Fruit fly (Drosophila melanogaster): Measurements from ENCODE around the gene BI-1.

The BI-1 gene

dm6 chr3L:8308891-8309352 lies at the start of gene BI-1 (continued):
- TF ChIP-seq MTF-1 (GFP tag; optimal IDR thresholded peaks at IDR 0.05; ENCODE audit: borderline replicate concordance) (no peak), HmgZ (tag; optimal IDR thresholded peaks at IDR 0.05) (peak; percentile 73), Dek (tag; optimal IDR thresholded peaks at IDR 0.05) (peak; percentile 69), CG17328 (GFP tag; IDR thresholded peaks at IDR 0.05) (peak; percentile 29; the same call in 1 of the 2 replicates), gem (tag; optimal IDR thresholded peaks at IDR 0.05) (peak; percentile 75), p53 (GFP tag; optimal IDR thresholded peaks at IDR 0.05) (no peak), CG4820 (GFP tag; optimal IDR thresholded peaks at IDR 0.05) (peak; percentile 66), CG31224 (GFP tag; IDR thresholded peaks at IDR 0.05) (no peak), onecut (GFP tag; IDR thresholded peaks at IDR 0.05) (no peak; the same call in 1 of the 2 replicates), CG4328 (GFP tag; optimal IDR thresholded peaks at IDR 0.05) (peak; percentile 67), nerfin-2 (GFP tag; IDR thresholded peaks at IDR 0.05; ENCODE audit: partially characterized antibody) (no peak), CG18599 (GFP tag; optimal IDR thresholded peaks at IDR 0.05) (peak; percentile 81), CG7786 (GFP tag; optimal IDR thresholded peaks at IDR 0.05) (no peak), CG14965 (GFP tag; optimal IDR thresholded peaks at IDR 0.05; ENCODE audit: borderline replicate concordance) (no peak), CG2199 (GFP tag; IDR thresholded peaks at IDR 0.05) (no peak), Rx (GFP tag; IDR thresholded peaks at IDR 0.05) (0 out of 2 replicates have a peak, but pooled peaks have one; percentile 3), Fer2 (tag; optimal IDR thresholded peaks at IDR 0.05) (peak; percentile 60), CTCF (GFP tag; optimal IDR thresholded peaks at IDR 0.05) (peak; percentile 22), crc (GFP tag; optimal IDR thresholded peaks at IDR 0.05) (no peak), CG9609 (GFP tag; optimal IDR thresholded peaks at IDR 0.05) (no peak), Max (GFP tag; optimal IDR thresholded peaks at IDR 0.05) (peak; percentile 83), bcd (GFP tag; optimal IDR thresholded peaks at IDR 0.05) (peak; percentile 74), CG12155 (GFP tag; optimal IDR thresholded peaks at IDR 0.05) (peak; percentile 58), Six4 (GFP tag; optimal IDR thresholded peaks at IDR 0.05) (no peak), trem (tag; optimal IDR thresholded peaks at IDR 0.05) (peak; percentile 42), CG1603 (tag; optimal IDR thresholded peaks at IDR 0.05) (no peak), CG13296 (GFP tag; optimal IDR thresholded peaks at IDR 0.05) (no peak), Ravus (GFP tag; IDR thresholded peaks at IDR 0.05) (no peak), gt (GFP tag; IDR thresholded peaks at IDR 0.05) (no peak), stwl (tag; optimal IDR thresholded peaks at IDR 0.05) (peak; percentile 76), sens (GFP tag) (peak; percentile 89), hth (optimal IDR thresholded peaks at IDR 0.05) (no peak), CG12769 (tag; optimal IDR thresholded peaks at IDR 0.05) (no peak), CG7987 (GFP tag; optimal IDR thresholded peaks at IDR 0.05) (peak; percentile 7), MESR4 (GFP tag; optimal IDR thresholded peaks at IDR 0.05) (no peak), CG6175 (GFP tag; IDR thresholded peaks at IDR 0.05) (0 out of 3 replicates have a peak, but pooled peaks have one; percentile 7), Pdp1 (GFP tag; optimal IDR thresholded peaks at IDR 0.05) (peak; percentile 38 to 60), unpg (GFP tag; optimal IDR thresholded peaks at IDR 0.05) (peak; percentile 56), PHDP (tag; optimal IDR thresholded peaks at IDR 0.05) (peak; percentile 57), CG4854 (GFP tag; optimal IDR thresholded peaks at IDR 0.05) (peak; percentile 13), CG8290 (GFP tag; optimal IDR thresholded peaks at IDR 0.05) (peak; percentile 55), CG8290 (tag; optimal IDR thresholded peaks at IDR 0.05) (no peak), crp (GFP tag; optimal IDR thresholded peaks at IDR 0.05) (peak; percentile 2 to 83), Abd-B (GFP tag; optimal IDR thresholded peaks at IDR 0.05) (no peak), yki (optimal IDR thresholded peaks at IDR 0.05) (no peak), CG30020 (tag; optimal IDR thresholded peaks at IDR 0.05) (peak; percentile 63), pzg (GFP tag; optimal IDR thresholded peaks at IDR 0.05) (peak; percentile 59), Ets65A (GFP tag) (peak; percentile 94), CG2129 (GFP tag; IDR thresholded peaks at IDR 0.05; ENCODE audit: partially characterized antibody) (no peak), sens-2 (GFP tag; IDR thresholded peaks at IDR 0.05) (no peak), Dref (GFP tag; IDR thresholded peaks at IDR 0.05) (no peak), CG17359 (tag; optimal IDR thresholded peaks at IDR 0.05) (peak; percentile 39)
